Worm (Caenorhabditis elegans) whole organism, late embryonic: ENCODE measurements around the gene srh-72.
A peak's percentile ranks its signal among the peaks of the same experiment; 100 is the strongest.

ENCODE experiments used
- C08G9.2 ChIP-seq: sonication (generic microtip); optimal IDR thresholded peaks from 2 replicates; lab custom pipeline; 2016; ENCODE audit warnings: mild to moderate bottlenecking, missing genetic modification characterization, moderate library complexity, missing compliant biosample characterization
- C38D4.7 ChIP-seq: fragments of 200-800 bp; sonication (Bioruptor generic); optimal IDR thresholded peaks from 2 replicates; lab custom pipeline; 2018; ENCODE audit warnings: mild to moderate bottlenecking, missing genetic modification characterization, moderate library complexity, missing compliant biosample characterization
- F13H6.1 ChIP-seq: sonication (generic microtip); optimal IDR thresholded peaks from 2 replicates; lab custom pipeline; 2016; ENCODE audit warnings: missing genetic modification characterization, missing compliant biosample characterization
- K02D7.2 ChIP-seq: sonication (generic microtip); optimal IDR thresholded peaks from 2 replicates; lab custom pipeline; 2017; ENCODE audit warnings: mild to moderate bottlenecking, missing genetic modification characterization, missing compliant biosample characterization
- ahr-1 ChIP-seq: sonication (generic microtip); optimal IDR thresholded peaks from 2 replicates; lab custom pipeline; 2016; ENCODE audit warnings: missing genetic modification characterization, missing compliant biosample characterization
- ceh-18 ChIP-seq: sonication (generic microtip); optimal IDR thresholded peaks from 2 replicates; lab custom pipeline; 2016; ENCODE audit warnings: missing genetic modification characterization, missing compliant biosample characterization
- ceh-19 ChIP-seq: fragments of 200-800 bp; sonication (Bioruptor generic); optimal IDR thresholded peaks from 2 replicates; lab custom pipeline; 2018; ENCODE audit warnings: mild to moderate bottlenecking, missing genetic modification characterization, missing compliant biosample characterization
- ceh-2 ChIP-seq: sonication (generic microtip); optimal IDR thresholded peaks from 2 replicates; lab custom pipeline; 2016; ENCODE audit warnings: missing genotype, missing genetic modification characterization, missing compliant biosample characterization
- ceh-22 ChIP-seq: sonication (generic microtip); optimal IDR thresholded peaks from 2 replicates; lab custom pipeline; 2017; ENCODE audit warnings: missing biosample characterization, missing genetic modification characterization
- ceh-24 ChIP-seq: sonication (generic microtip); optimal IDR thresholded peaks from 2 replicates; lab custom pipeline; 2016; ENCODE audit warnings: mild to moderate bottlenecking, missing genetic modification characterization, missing compliant biosample characterization
- ceh-30 ChIP-seq: fragments of 150-350 bp; optimal IDR thresholded peaks from 2 replicates; lab custom pipeline; 2014; ENCODE audit warnings: missing biosample characterization, missing genetic modification characterization
- ceh-45 ChIP-seq: fragments of 200-800 bp; sonication (Bioruptor generic); IDR thresholded peaks from 2 replicates; pipeline ENCODE4 v1.3.6; 2022; ENCODE audit warnings: missing genetic modification reagents, missing genetic modification characterization, missing compliant biosample characterization
- ceh-48 ChIP-seq: sonication (generic microtip); optimal IDR thresholded peaks from 2 replicates; lab custom pipeline; 2016; ENCODE audit warnings: missing genetic modification characterization, inconsistent platforms, missing compliant biosample characterization
- ceh-9 ChIP-seq: sonication (generic microtip); optimal IDR thresholded peaks from 2 replicates; lab custom pipeline; 2016; ENCODE audit warnings: mild to moderate bottlenecking, missing genetic modification characterization, inconsistent platforms, missing compliant biosample characterization
- dmd-4 ChIP-seq: sonication (generic microtip); optimal IDR thresholded peaks from 2 replicates; lab custom pipeline; 2016; ENCODE audit warnings: borderline replicate concordance, missing genetic modification characterization, missing compliant biosample characterization
- dve-1 ChIP-seq: sonication (generic microtip); optimal IDR thresholded peaks from 2 replicates; lab custom pipeline; 2017; ENCODE audit warnings: antibody characterized with exemption, mild to moderate bottlenecking, missing genetic modification characterization, missing compliant biosample characterization
- elt-2 ChIP-seq: sonication (generic microtip); optimal IDR thresholded peaks from 2 replicates; lab custom pipeline; 2016; ENCODE audit warnings: missing genetic modification reagents, missing genetic modification characterization, missing compliant biosample characterization
- ets-4 ChIP-seq: sonication (generic microtip); optimal IDR thresholded peaks from 2 replicates; lab custom pipeline; 2016; ENCODE audit warnings: missing genetic modification characterization, missing compliant biosample characterization
- eyg-1 ChIP-seq: sonication (generic microtip); optimal IDR thresholded peaks from 2 replicates; lab custom pipeline; 2016; ENCODE audit warnings: missing genotype, missing genetic modification characterization, missing compliant biosample characterization
- fax-1 ChIP-seq: sonication (generic microtip); optimal IDR thresholded peaks from 2 replicates; lab custom pipeline; 2016; ENCODE audit warnings: missing genotype, missing genetic modification characterization, missing compliant biosample characterization
- fkh-10 ChIP-seq: fragments of 150-350 bp; optimal IDR thresholded peaks from 2 replicates; lab custom pipeline; 2014; ENCODE audit warnings: missing biosample characterization, missing genetic modification reagents, missing genetic modification characterization
- gmeb-2 ChIP-seq: sonication (generic microtip); optimal IDR thresholded peaks from 2 replicates; lab custom pipeline; 2016; ENCODE audit warnings: missing genetic modification characterization, inconsistent platforms, missing compliant biosample characterization
- hlh-13 ChIP-seq: fragments of 200-800 bp; sonication (Bioruptor generic); optimal IDR thresholded peaks from 2 replicates; lab custom pipeline; 2018; ENCODE audit warnings: mild to moderate bottlenecking, missing genetic modification characterization, missing compliant biosample characterization
- hlh-30 ChIP-seq: sonication (generic microtip); optimal IDR thresholded peaks from 2 replicates; lab custom pipeline; 2017; ENCODE audit warnings: antibody characterized with exemption, missing genetic modification characterization, missing compliant biosample characterization; ENCODE audit not compliant: insufficient read depth
- hlh-8 ChIP-seq: sonication (generic microtip); optimal IDR thresholded peaks from 2 replicates; lab custom pipeline; 2016; ENCODE audit warnings: missing genotype, missing genetic modification characterization, missing compliant biosample characterization
- lin-11 ChIP-seq: fragments of 200-800 bp; sonication (Bioruptor generic); optimal IDR thresholded peaks from 2 replicates; lab custom pipeline; 2018; ENCODE audit warnings: mild to moderate bottlenecking, missing genetic modification characterization, missing compliant biosample characterization
- mec-3 ChIP-seq: sonication (generic microtip); optimal IDR thresholded peaks from 2 replicates; lab custom pipeline; 2016; ENCODE audit warnings: borderline replicate concordance, missing genetic modification characterization, missing compliant biosample characterization
- pag-3 ChIP-seq: sonication (generic microtip); optimal IDR thresholded peaks from 2 replicates; lab custom pipeline; 2016; ENCODE audit warnings: missing compliant biosample characterization, missing genetic modification characterization, borderline replicate concordance
- pat-9 ChIP-seq: fragments of 200-800 bp; sonication (Bioruptor generic); optimal IDR thresholded peaks from 2 replicates; lab custom pipeline; 2018; ENCODE audit warnings: mild to moderate bottlenecking, missing genetic modification characterization, moderate library complexity, missing compliant biosample characterization
- pax-1 ChIP-seq: fragments of 150-350 bp; optimal IDR thresholded peaks from 2 replicates; lab custom pipeline; 2014; ENCODE audit warnings: missing biosample characterization, missing genetic modification characterization
- pha-4 ChIP-seq: fragments of 150-350 bp; optimal IDR thresholded peaks from 2 replicates; lab custom pipeline; 2018; ENCODE audit warnings: missing biosample characterization, missing genetic modification reagents, missing genetic modification characterization
- ref-2 ChIP-seq: sonication (generic microtip); optimal IDR thresholded peaks from 2 replicates; lab custom pipeline; 2016; ENCODE audit warnings: missing genetic modification characterization, missing compliant biosample characterization
- rnt-1 ChIP-seq: sonication (generic microtip); optimal IDR thresholded peaks from 2 replicates; lab custom pipeline; 2016; ENCODE audit warnings: missing genetic modification characterization, missing compliant biosample characterization
- sdc-2 ChIP-seq: sonication (generic microtip); optimal IDR thresholded peaks from 2 replicates; lab custom pipeline; 2016; ENCODE audit warnings: missing genotype, missing genetic modification characterization, missing compliant biosample characterization
- sox-2 ChIP-seq: fragments of 200-800 bp; sonication (Bioruptor generic); IDR thresholded peaks from 2 replicates; pipeline ENCODE4 v1.3.6; 2022; ENCODE audit warnings: missing genetic modification reagents, missing genetic modification characterization, missing compliant biosample characterization
- sox-4 ChIP-seq: sonication (generic microtip); optimal IDR thresholded peaks from 2 replicates; lab custom pipeline; 2017; ENCODE audit warnings: mild to moderate bottlenecking, missing genetic modification characterization, inconsistent platforms, missing compliant biosample characterization
- tbx-2 ChIP-seq: sonication (generic microtip); optimal IDR thresholded peaks from 2 replicates; lab custom pipeline; 2016; ENCODE audit warnings: missing genetic modification characterization, missing compliant biosample characterization
- tbx-7 ChIP-seq: sonication (generic microtip); optimal IDR thresholded peaks from 2 replicates; lab custom pipeline; 2016; ENCODE audit warnings: missing genotype, missing genetic modification characterization, missing compliant biosample characterization
- ttx-3 ChIP-seq: sonication (generic microtip); optimal IDR thresholded peaks from 2 replicates; lab custom pipeline; 2016; ENCODE audit warnings: missing genetic modification reagents, missing genetic modification characterization, missing compliant biosample characterization
- unc-3 ChIP-seq, 2 experiments: fragments of 200-800 bp in 1 of 2; sonication (Bioruptor generic) in 1 of 2; sonication (generic microtip) in 1 of 2; conservative IDR thresholded peaks in 1 of 2; optimal IDR thresholded peaks in 1 of 2; 2 replicates each; pipeline versions ENCODE4 v1.3.6 to Lab custom; 2016 to 2022; ENCODE audit warnings: missing compliant biosample characterization in 2 of 2, missing genetic modification characterization in 2 of 2, missing genetic modification reagents in 1 of 2
- unc-42 ChIP-seq: sonication (generic microtip); optimal IDR thresholded peaks from 2 replicates; lab custom pipeline; 2016; ENCODE audit warnings: missing genotype, missing genetic modification characterization, missing compliant biosample characterization
- unc-55 ChIP-seq: sonication (generic microtip); optimal IDR thresholded peaks from 2 replicates; lab custom pipeline; 2017; ENCODE audit warnings: missing biosample characterization, missing genetic modification reagents, missing genetic modification characterization
- zip-5 ChIP-seq: sonication (generic microtip); optimal IDR thresholded peaks from 2 replicates; lab custom pipeline; 2016; ENCODE audit warnings: missing genetic modification characterization, missing compliant biosample characterization

srh-72 gene

ce11 chrII:1670260-1670879, 30.0 kb upstream of the srh-72 start, which contains the start of gene nhx-6:
Gene nhx-6, plus strand, starts transcription at chrII:1670829.
- no peak for TF ChIP-seq pat-9 (tag; lab: Kevin White, UChicago)
- no peak for TF ChIP-seq ceh-45
- TF ChIP-seq K02D7.2 = no peak
- TF ChIP-seq ahr-1 (tag; lab: Kevin White, UChicago) = no peak
- TF ChIP-seq tbx-7 (tag; lab: Kevin White, UChicago) = no peak
- no peak for TF ChIP-seq unc-55
- TF ChIP-seq pag-3 (tag; lab: Kevin White, UChicago) = no peak
- TF ChIP-seq fkh-10 (GFP tag; lab: Kevin White, UChicago) = no peak
- TF ChIP-seq unc-42 (tag; lab: Kevin White, UChicago) = no peak
- TF ChIP-seq mec-3 (tag; lab: Kevin White, UChicago) = no peak
- TF ChIP-seq gmeb-2 (tag; lab: Kevin White, UChicago) = no peak
- no peak for TF ChIP-seq hlh-30 (tag; lab: Kevin White, UChicago)

- TF ChIP-seq dmd-4 (tag; lab: Kevin White, UChicago) = no peak
- TF ChIP-seq gmeb-2 (tag; lab: Kevin White, UChicago) = no peak
- TF ChIP-seq ceh-9 = no peak
- TF ChIP-seq fkh-10 (GFP tag; lab: Kevin White, UChicago) = no peak
- TF ChIP-seq pag-3 (tag; lab: Kevin White, UChicago) = no peak
- TF ChIP-seq ceh-19 (GFP tag; lab: Kevin White, UChicago) = no peak
- TF ChIP-seq sox-2 (GFP tag; lab: Robert Waterston, UW) = no peak
- no peak for TF ChIP-seq ref-2 (tag; lab: Kevin White, UChicago)
These were observed 28.5 kb upstream of the srh-72 start, which contains the start of gene srw-97 for ce11 chrII:1668913-1669312. Gene srw-97, minus strand, starts transcription at chrII:1669013.

- TF ChIP-seq rnt-1 (tag; lab: Kevin White, UChicago) (no peak), C08G9.2 (tag; lab: Kevin White, UChicago) (no peak), lin-11 (tag; lab: Kevin White, UChicago) (no peak), dve-1 (no peak), ceh-2 (tag; lab: Kevin White, UChicago) (no peak), hlh-13 (GFP tag; lab: Kevin White, UChicago) (no peak), pax-1 (tag; lab: Kevin White, UChicago) (no peak), ceh-48 (tag; lab: Kevin White, UChicago) (no peak)
These were observed 25.6 kb upstream of the srh-72 start, which contains the start of gene srlf-29 for ce11 chrII:1666025-1666424. Gene srlf-29, plus strand, starts transcription at chrII:1666325.

DNA sequence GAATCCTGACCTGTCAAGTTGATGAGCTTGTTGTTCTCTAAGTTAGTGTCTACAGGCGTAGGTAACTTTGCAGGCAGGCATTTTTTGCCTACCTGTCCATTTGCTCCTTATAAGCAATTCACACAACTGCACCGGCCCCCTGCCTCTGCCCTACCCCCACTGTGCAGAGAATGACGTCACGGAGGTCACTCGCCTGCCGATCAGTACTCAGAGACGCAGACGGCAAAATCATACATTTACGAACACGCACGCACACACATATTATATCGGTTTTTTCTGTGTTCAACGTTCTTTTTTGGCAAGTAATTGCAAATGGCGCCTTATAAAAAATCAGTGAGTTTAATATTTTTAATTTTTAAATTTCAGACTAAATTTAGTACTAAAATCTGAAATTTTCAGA, 23.1 kb upstream of the srh-72 start, which contains the start of gene duxl-1:
Gene duxl-1, plus strand, starts transcription at position 184 of the 400 bp plus-strand sequence.
- TF ChIP-seq C38D4.7 (no peak), elt-2 (tag; lab: Kevin White, UChicago) (peak; percentile 40), mec-3 (tag; lab: Kevin White, UChicago) (no peak), pha-4 (tag; lab: Kevin White, UChicago) (no peak), pax-1 (tag; lab: Kevin White, UChicago) (no peak), hlh-13 (GFP tag; lab: Kevin White, UChicago) (no peak), sdc-2 (tag; lab: Kevin White, UChicago) (no peak), unc-3 (GFP tag; conservative IDR thresholded peaks at IDR 0.05; lab: Robert Waterston, UW) (no peak), unc-3 (tag; optimal IDR thresholded peaks at IDR 0.05; lab: Kevin White, UChicago) (no peak), zip-5 (tag; lab: Kevin White, UChicago) (no peak), K02D7.2 (no peak), ceh-22 (tag; lab: Kevin White, UChicago) (no peak), ceh-18 (tag; lab: Kevin White, UChicago) (no peak), ttx-3 (no peak), hlh-30 (tag; lab: Kevin White, UChicago) (peak; percentile 42), fax-1 (tag; lab: Kevin White, UChicago) (no peak), ceh-24 (tag; lab: Kevin White, UChicago) (no peak), F13H6.1 (no peak), tbx-2 (tag; lab: Kevin White, UChicago) (peak; percentile 15), ets-4 (tag; lab: Kevin White, UChicago) (no peak), eyg-1 (no peak), ceh-19 (GFP tag; lab: Kevin White, UChicago) (no peak), hlh-8 (tag; lab: Kevin White, UChicago) (no peak), ceh-30 (no peak), ref-2 (tag; lab: Kevin White, UChicago) (peak; percentile 25), ceh-45 (no peak), ceh-2 (tag; lab: Kevin White, UChicago) (no peak), sox-4 (tag; lab: Kevin White, UChicago) (no peak)
